Fruit fly (Drosophila melanogaster) S2 (cell line): ENCODE measurements around the gene TORIP.

Experiments used
- CG8478 ChIP-seq: fragments of >200 bp; optimal IDR thresholded peaks from 2 replicates; lab custom pipeline; 2018
- CTCF ChIP-seq, 2 experiments: fragments of >200 bp; optimal IDR thresholded peaks; 2 replicates each; lab custom pipeline; 2018

DNA sequence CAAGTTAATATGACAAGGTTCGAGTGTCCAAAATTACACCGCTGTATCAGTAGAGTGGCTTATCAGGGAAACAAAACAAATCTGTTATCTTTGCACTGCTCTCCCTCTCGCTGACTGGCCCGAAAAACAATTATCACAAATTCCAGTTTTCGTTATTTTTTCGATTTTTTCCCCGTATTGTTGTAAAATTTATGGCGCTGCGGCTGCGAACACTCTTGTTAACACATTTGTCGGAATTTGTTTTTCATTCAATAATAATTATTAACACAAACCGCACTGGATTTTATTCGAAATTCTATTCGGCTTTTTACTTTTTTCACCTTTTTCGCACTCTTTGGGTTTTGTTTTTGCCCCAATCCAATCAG is 14.3 kb downstream of the TORIP start:
- no peak for TF ChIP-seq CTCF (optimal IDR thresholded peaks at IDR 0.05; lab: Kevin White, UChicago)
- TF ChIP-seq CG8478 (lab: Kevin White, UChicago): no peak
